Fruit fly (Drosophila melanogaster) whole organism, embryonic: Measurements from ENCODE around the gene Sdic1.

Experiments used
- ATbp ChIP-seq: fragments of 200-800 bp; sonication (Bioruptor generic); optimal IDR thresholded peaks from 2 replicates; lab custom pipeline; 2017; ENCODE audit warnings: missing biosample characterization, mild to moderate bottlenecking, missing genetic modification characterization, missing genetic modification reagents
- Abd-B ChIP-seq: fragments of 200-800 bp; sonication (Bioruptor generic); optimal IDR thresholded peaks from 2 replicates; lab custom pipeline; 2018; ENCODE audit warnings: missing biosample characterization, mild to moderate bottlenecking, missing genetic modification characterization, moderate library complexity
- Adf1 ChIP-seq: fragments of 200-800 bp; sonication (Bioruptor generic); IDR thresholded peaks from 2 replicates; pipeline ENCODE4 v1.3.6; 2022; ENCODE audit warnings: missing biosample characterization, missing genetic modification characterization
- Antp ChIP-seq: fragments of 200-800 bp; sonication (Bioruptor generic); optimal IDR thresholded peaks from 3 replicates; lab custom pipeline; 2016; ENCODE audit warnings: missing biosample characterization, missing genetic modification characterization
- Asciz ChIP-seq: fragments of 200-800 bp; sonication (Bioruptor generic); optimal IDR thresholded peaks from 2 replicates; lab custom pipeline; 2017; ENCODE audit warnings: missing biosample characterization, mild to moderate bottlenecking, missing genetic modification characterization, missing genetic modification reagents
- Atf-2 ChIP-seq: fragments of 200-800 bp; sonication (Bioruptor generic); optimal IDR thresholded peaks from 2 replicates; lab custom pipeline; 2016; ENCODE audit warnings: missing biosample characterization, missing genetic modification characterization
- Atf6 ChIP-seq: fragments of 200-800 bp; sonication (Bioruptor generic); IDR thresholded peaks from 2 replicates; pipeline ENCODE4 v1.3.6; 2022; ENCODE audit warnings: missing biosample characterization, missing genetic modification characterization
- Bdp1 ChIP-seq: fragments of 200-800 bp; sonication (Bioruptor generic); optimal IDR thresholded peaks from 3 replicates; lab custom pipeline; 2016; ENCODE audit warnings: missing biosample characterization, missing genetic modification characterization
- Bteb2 ChIP-seq: fragments of 200-800 bp; sonication (Bioruptor generic); optimal IDR thresholded peaks from 2 replicates; lab custom pipeline; 2016; ENCODE audit warnings: missing biosample characterization, missing genetic modification characterization
- CG10209 ChIP-seq: fragments of 200-800 bp; sonication (Bioruptor generic); optimal IDR thresholded peaks from 3 replicates; lab custom pipeline; 2017; ENCODE audit warnings: missing biosample characterization, mild to moderate bottlenecking, missing genetic modification characterization, missing genetic modification reagents
- CG10267 ChIP-seq: fragments of 200-800 bp; sonication (Bioruptor generic); optimal IDR thresholded peaks from 2 replicates; lab custom pipeline; 2018; ENCODE audit warnings: missing biosample characterization, mild to moderate bottlenecking, missing genetic modification characterization, moderate library complexity
- CG10321 ChIP-seq: fragments of 200-800 bp; sonication (Bioruptor generic); IDR thresholded peaks from 2 replicates; pipeline ENCODE4 v1.3.6; 2022; ENCODE audit warnings: missing biosample characterization, missing genetic modification characterization
- CG12155 ChIP-seq: fragments of 200-800 bp; sonication (Bioruptor generic); optimal IDR thresholded peaks from 3 replicates; lab custom pipeline; 2016; ENCODE audit warnings: missing biosample characterization, missing genetic modification characterization
- CG13123 ChIP-seq: fragments of 200-800 bp; sonication (Bioruptor generic); optimal IDR thresholded peaks from 2 replicates; lab custom pipeline; 2016; ENCODE audit warnings: missing biosample characterization, missing genetic modification characterization
- CG13424 ChIP-seq: fragments of 200-800 bp; sonication (Bioruptor generic); optimal IDR thresholded peaks from 2 replicates; lab custom pipeline; 2019; ENCODE audit warnings: missing biosample characterization, mild to moderate bottlenecking, missing genetic modification characterization, moderate library complexity
- CG15011 ChIP-seq: fragments of 200-800 bp; sonication (Bioruptor generic); optimal IDR thresholded peaks from 3 replicates; lab custom pipeline; 2018; ENCODE audit warnings: missing biosample characterization, mild to moderate bottlenecking, missing genetic modification characterization
- CG15269 ChIP-seq: fragments of 200-800 bp; sonication (Bioruptor generic); optimal IDR thresholded peaks from 2 replicates; lab custom pipeline; 2018; ENCODE audit warnings: missing biosample characterization, mild to moderate bottlenecking, missing genetic modification characterization, moderate library complexity
- CG15696 ChIP-seq: fragments of 200-800 bp; sonication (Bioruptor generic); optimal IDR thresholded peaks from 2 replicates; lab custom pipeline; 2019; ENCODE audit warnings: missing biosample characterization, mild to moderate bottlenecking, missing genetic modification characterization, moderate library complexity
- CG16813 ChIP-seq: fragments of 200-800 bp; sonication (Bioruptor generic); IDR thresholded peaks from 3 replicates; pipeline ENCODE4 v1.3.6; 2022; ENCODE audit warnings: missing biosample characterization, missing genetic modification characterization; ENCODE audit not compliant: partially characterized antibody
- CG18262 ChIP-seq: fragments of 200-800 bp; optimal IDR thresholded peaks from 3 replicates; lab custom pipeline; 2019; ENCODE audit warnings: missing biosample characterization, mild to moderate bottlenecking, missing genetic modification characterization, moderate library complexity
- CG18619 ChIP-seq: fragments of 200-800 bp; sonication (Bioruptor generic); optimal IDR thresholded peaks from 3 replicates; lab custom pipeline; 2017; ENCODE audit warnings: missing biosample characterization, mild to moderate bottlenecking, missing genetic modification characterization
- CG2116 ChIP-seq: fragments of 200-800 bp; sonication (Bioruptor generic); optimal IDR thresholded peaks from 3 replicates; lab custom pipeline; 2018; ENCODE audit warnings: missing biosample characterization, mild to moderate bottlenecking, missing genetic modification characterization
- CG3838 ChIP-seq: fragments of 200-800 bp; sonication (Bioruptor generic); optimal IDR thresholded peaks from 3 replicates; lab custom pipeline; 2016; ENCODE audit warnings: missing biosample characterization, missing genetic modification characterization
- CG6683 ChIP-seq: fragments of 200-800 bp; sonication (Bioruptor generic); optimal IDR thresholded peaks from 2 replicates; lab custom pipeline; 2017; ENCODE audit warnings: missing biosample characterization, mild to moderate bottlenecking, missing genetic modification characterization, missing genetic modification reagents
- CG6791 ChIP-seq: fragments of 200-800 bp; sonication (Bioruptor generic); IDR thresholded peaks from 3 replicates; pipeline ENCODE4 v1.3.6; 2022; ENCODE audit warnings: missing biosample characterization, missing genetic modification characterization; ENCODE audit not compliant: partially characterized antibody
- CG7928 ChIP-seq: fragments of 200-800 bp; sonication (Bioruptor generic); optimal IDR thresholded peaks from 2 replicates; lab custom pipeline; 2017; ENCODE audit warnings: missing biosample characterization, mild to moderate bottlenecking, missing genetic modification characterization
- CG8924 ChIP-seq: fragments of 200-800 bp; optimal IDR thresholded peaks from 3 replicates; lab custom pipeline; 2019; ENCODE audit warnings: missing biosample characterization, mild to moderate bottlenecking, missing genetic modification characterization, moderate library complexity
- CG9817 ChIP-seq: fragments of 200-800 bp; sonication (Bioruptor generic); optimal IDR thresholded peaks from 2 replicates; lab custom pipeline; 2018; ENCODE audit warnings: missing biosample characterization, mild to moderate bottlenecking, missing genetic modification characterization, moderate library complexity
- CG9876 ChIP-seq: fragments of 200-800 bp; sonication (Bioruptor generic); optimal IDR thresholded peaks from 2 replicates; lab custom pipeline; 2016; ENCODE audit warnings: missing biosample characterization, missing genetic modification characterization
- Dip3 ChIP-seq: fragments of 200-800 bp; sonication (Bioruptor generic); optimal IDR thresholded peaks from 3 replicates; lab custom pipeline; 2016; ENCODE audit warnings: missing biosample characterization, missing genetic modification characterization
- Gug ChIP-seq: fragments of 200-800 bp; sonication (Bioruptor generic); IDR thresholded peaks from 4 replicates; pipeline ENCODE4 v1.3.6; 2022; ENCODE audit warnings: missing biosample characterization, missing genetic modification characterization
- Hsf ChIP-seq: fragments of 200-800 bp; sonication (Bioruptor generic); optimal IDR thresholded peaks from 3 replicates; lab custom pipeline; 2016; ENCODE audit warnings: missing biosample characterization, missing genetic modification characterization
- NfI ChIP-seq: fragments of 200-800 bp; sonication (Bioruptor generic); optimal IDR thresholded peaks from 3 replicates; lab custom pipeline; 2018; ENCODE audit warnings: missing biosample characterization, mild to moderate bottlenecking, missing genetic modification characterization, moderate library complexity
- Oaz ChIP-seq: fragments of 200-800 bp; sonication (Bioruptor generic); IDR thresholded peaks from 2 replicates; pipeline ENCODE4 v1.3.6; 2022; ENCODE audit warnings: missing biosample characterization, missing genetic modification characterization
- Optix ChIP-seq: fragments of 200-800 bp; sonication (Bioruptor generic); IDR thresholded peaks from 3 replicates; pipeline ENCODE4 v1.3.6; 2022; ENCODE audit warnings: missing biosample characterization, missing genetic modification characterization
- Pdp1 ChIP-seq, 2 experiments: fragments of 200-800 bp; sonication (Bioruptor generic); optimal IDR thresholded peaks; 3 replicates each; lab custom pipeline; 2016; ENCODE audit warnings: missing biosample characterization in 2 of 2, missing genetic modification characterization in 2 of 2, mild to moderate bottlenecking in 1 of 2, moderate library complexity in 1 of 2
- Trl ChIP-seq, 3 experiments: fragments of >200 bp in 2 of 3; fragments of 200-800 bp in 1 of 3; sonication (Bioruptor generic) in 1 of 3; optimal IDR thresholded peaks; 2 replicates in 1 of 3; 3 replicates in 2 of 3; lab custom pipeline; 2016 to 2017; ENCODE audit warnings: missing biosample characterization in 1 of 3, missing genetic modification characterization in 1 of 3
- Vsx1 ChIP-seq: fragments of 200-800 bp; sonication (Bioruptor generic); optimal IDR thresholded peaks from 2 replicates; lab custom pipeline; 2017; ENCODE audit warnings: missing biosample characterization, mild to moderate bottlenecking, missing genetic modification characterization, missing genetic modification reagents
- Xbp1 ChIP-seq: fragments of 200-800 bp; sonication (Bioruptor generic); optimal IDR thresholded peaks from 3 replicates; lab custom pipeline; 2016; ENCODE audit warnings: missing biosample characterization, mild to moderate bottlenecking, missing genetic modification characterization
- bigmax ChIP-seq: fragments of 200-800 bp; sonication (Bioruptor generic); optimal IDR thresholded peaks from 2 replicates; lab custom pipeline; 2018; ENCODE audit warnings: missing biosample characterization, mild to moderate bottlenecking, missing genetic modification characterization
- crol ChIP-seq: fragments of 200-800 bp; sonication (Bioruptor generic); IDR thresholded peaks from 2 replicates; pipeline ENCODE4 v1.3.6; 2022; ENCODE audit warnings: missing biosample characterization, missing genetic modification characterization
- disco-r ChIP-seq: fragments of 200-800 bp; sonication (Bioruptor generic); optimal IDR thresholded peaks from 2 replicates; lab custom pipeline; 2016; ENCODE audit warnings: missing biosample characterization, missing genetic modification characterization
- gem ChIP-seq: fragments of 200-800 bp; sonication (Bioruptor generic); optimal IDR thresholded peaks from 2 replicates; lab custom pipeline; 2019; ENCODE audit warnings: missing biosample characterization, mild to moderate bottlenecking, missing genetic modification characterization, moderate library complexity
- gfzf ChIP-seq: fragments of 200-800 bp; sonication (Bioruptor generic); optimal IDR thresholded peaks from 2 replicates; lab custom pipeline; 2016; ENCODE audit warnings: missing biosample characterization, mild to moderate bottlenecking, missing genetic modification characterization, moderate library complexity
- jing ChIP-seq: fragments of 200-800 bp; sonication (Bioruptor generic); optimal IDR thresholded peaks from 2 replicates; lab custom pipeline; 2018; ENCODE audit warnings: missing biosample characterization, mild to moderate bottlenecking, missing genetic modification characterization
- ken ChIP-seq: fragments of 200-800 bp; sonication (Bioruptor generic); IDR thresholded peaks from 3 replicates; pipeline ENCODE4 v1.3.6; 2022; ENCODE audit warnings: missing biosample characterization, missing genetic modification characterization
- lmd ChIP-seq: fragments of 200-800 bp; sonication (Bioruptor generic); IDR thresholded peaks from 2 replicates; pipeline ENCODE4 v1.3.6; 2022; ENCODE audit warnings: missing biosample characterization, missing genetic modification characterization
- nau ChIP-seq: fragments of 200-800 bp; sonication (Bioruptor generic); optimal IDR thresholded peaks from 3 replicates; lab custom pipeline; 2017; ENCODE audit warnings: missing biosample characterization, mild to moderate bottlenecking, missing genetic modification characterization, missing genetic modification reagents
- schlank ChIP-seq: fragments of 200-800 bp; sonication (Bioruptor generic); optimal IDR thresholded peaks from 2 replicates; lab custom pipeline; 2018; ENCODE audit warnings: missing biosample characterization, mild to moderate bottlenecking, missing genetic modification characterization

The Sdic1 gene

dm6 chrX:20173464-20173995 is 4.9 kb downstream of the Sdic1 start, which contains the start of gene AnxB10 (continued):
- TF ChIP-seq Adf1 (no peak), CG13424 (tag; lab: Kevin White, UChicago) (peak; percentile 72), CG13123 (no peak), Abd-B (peak; percentile 41), CG18619 (GFP tag; lab: Kevin White, UChicago) (no peak), CG18262 (peak; percentile 68), Asciz (GFP tag; lab: Kevin White, UChicago) (peak; percentile 63), CG10321 (no peak), lmd (GFP tag; lab: Robert Waterston, UW) (peak; percentile 51), nau (no peak), gem (tag; lab: Kevin White, UChicago) (peak; percentile 74), CG15696 (tag; lab: Kevin White, UChicago) (no peak), ken (GFP tag; lab: Robert Waterston, UW) (no peak), CG9817 (tag; lab: Kevin White, UChicago) (no peak), NfI (peak; percentile 37), CG6791 (GFP tag; lab: Robert Waterston, UW) (no peak), CG6683 (peak; percentile 23), CG10209 (peak; percentile 53), Dip3 (GFP tag; lab: Kevin White, UChicago) (peak; percentile 48), CG15269 (peak; percentile 55), Xbp1 (GFP tag; lab: Kevin White, UChicago) (peak; percentile 68), CG3838 (GFP tag; lab: Kevin White, UChicago) (no peak), Antp (GFP tag; lab: Kevin White, UChicago) (no peak), bigmax (GFP tag; lab: Kevin White, UChicago) (no peak), CG16813 (GFP tag; lab: Robert Waterston, UW) (no peak), Trl (optimal IDR thresholded peaks at IDR 0.05; lab: Kevin White, UChicago) (no peak), Trl (GFP tag; optimal IDR thresholded peaks at IDR 0.05; lab: Kevin White, UChicago) (peak; percentile 36), Vsx1 (GFP tag; lab: Kevin White, UChicago) (no peak), jing (GFP tag; lab: Kevin White, UChicago) (peak; percentile 20), crol (GFP tag; lab: Robert Waterston, UW) (no peak), CG10267 (tag; lab: Kevin White, UChicago) (peak; percentile 46), Optix (GFP tag; lab: Robert Waterston, UW) (no peak), schlank (tag; lab: Kevin White, UChicago) (no peak), Bdp1 (peak; percentile 1), CG12155 (peak; percentile 43), Bteb2 (GFP tag; lab: Kevin White, UChicago) (no peak), ATbp (GFP tag; lab: Kevin White, UChicago) (peak; percentile 14), disco-r (GFP tag; lab: Kevin White, UChicago) (no peak), CG9876 (GFP tag; lab: Kevin White, UChicago) (no peak), Hsf (GFP tag; lab: Kevin White, UChicago) (peak; percentile 62), Oaz (GFP tag; lab: Robert Waterston, UW) (no peak), CG7928 (GFP tag; lab: Kevin White, UChicago) (no peak), Atf-2 (GFP tag; lab: Kevin White, UChicago) (peak; percentile 5), Gug (GFP tag; lab: Robert Waterston, UW) (0 out of 4 replicates have a peak, but pooled peaks have one; percentile 20), CG8924 (tag; lab: Kevin White, UChicago) (peak; percentile 49), Pdp1 (GFP tag; optimal IDR thresholded peaks at IDR 0.05; lab: Kevin White, UChicago) (peak; percentile 37 to 58), CG2116 (GFP tag; lab: Kevin White, UChicago) (no peak), gfzf (GFP tag; lab: Kevin White, UChicago) (no peak), CG15011 (GFP tag; lab: Kevin White, UChicago) (no peak), Atf6 (peak; percentile 36; the same call in 1 of the 2 replicates)
